Worm (Caenorhabditis elegans) whole organism, L4 larva: ENCODE results near the gene ocam-1.

ENCODE experiments used
- T26A8.4 ChIP-seq: fragments of 200-800 bp; sonication (Bioruptor generic); IDR thresholded peaks from 2 replicates; pipeline ENCODE4 v1.3.6; 2022; ENCODE audit warnings: missing genetic modification characterization, missing compliant biosample characterization
- Y75B8A.6 ChIP-seq: fragments of 200-800 bp; sonication (Bioruptor generic); IDR thresholded peaks from 2 replicates; pipeline ENCODE4 v1.3.6; 2022; ENCODE audit warnings: missing genetic modification reagents, missing genetic modification characterization, missing compliant biosample characterization
- ZK337.2 ChIP-seq: fragments of 200-800 bp; sonication (Bioruptor generic); IDR thresholded peaks from 2 replicates; pipeline ENCODE4 v1.3.6; 2022; ENCODE audit warnings: missing genetic modification reagents, missing genetic modification characterization, missing compliant biosample characterization
- ZK546.5 ChIP-seq, 2 experiments: sonication (generic microtip); optimal IDR thresholded peaks; 2 replicates each; lab custom pipeline; 2017; ENCODE audit warnings: missing biosample characterization in 2 of 2, missing genetic modification characterization in 2 of 2
- aha-1 ChIP-seq: fragments of 150-350 bp; peaks from one replicate; lab custom pipeline; 2014; ENCODE audit warnings: missing biosample characterization, missing genetic modification characterization
- aly-2 ChIP-seq: sonication (generic microtip); optimal IDR thresholded peaks from 2 replicates; lab custom pipeline; 2018; ENCODE audit warnings: missing biosample characterization, missing genetic modification characterization
- attf-4 ChIP-seq: sonication (generic microtip); optimal IDR thresholded peaks from 3 replicates; lab custom pipeline; 2017; ENCODE audit warnings: missing biosample characterization, missing genetic modification characterization
- ceh-82 ChIP-seq: sonication (generic microtip); optimal IDR thresholded peaks from 2 replicates; lab custom pipeline; 2017; ENCODE audit warnings: missing biosample characterization, missing genetic modification characterization
- ces-1 ChIP-seq: fragments of 150-350 bp; sonication (generic microtip); optimal IDR thresholded peaks from 4 replicates; lab custom pipeline; 2014; ENCODE audit warnings: missing biosample characterization, missing genetic modification reagents, missing genetic modification characterization
- cey-2 ChIP-seq: sonication (generic microtip); optimal IDR thresholded peaks from 3 replicates; lab custom pipeline; 2017; ENCODE audit warnings: missing genetic modification characterization, mild to moderate bottlenecking, missing compliant biosample characterization, antibody characterized with exemption, borderline replicate concordance; ENCODE audit not compliant: insufficient read depth
- daf-16 ChIP-seq, 3 experiments: sonication (generic microtip); optimal IDR thresholded peaks; 2 replicates each; lab custom pipeline; 2016 to 2017; ENCODE audit warnings: missing genetic modification characterization in 3 of 3, missing genetic modification reagents in 3 of 3, mild to moderate bottlenecking in 2 of 3, missing compliant biosample characterization in 2 of 3, missing biosample characterization in 1 of 3, moderate library complexity in 1 of 3
- daf-8 ChIP-seq: fragments of 200-800 bp; sonication (Bioruptor generic); IDR thresholded peaks from 2 replicates; pipeline ENCODE4 v1.3.6; 2022; ENCODE audit warnings: missing genetic modification characterization, missing compliant biosample characterization
- dmd-6 ChIP-seq: fragments of 200-800 bp; sonication (Bioruptor generic); IDR thresholded peaks from 2 replicates; pipeline ENCODE4 v1.3.6; 2022; ENCODE audit warnings: missing genetic modification reagents, missing genetic modification characterization, missing compliant biosample characterization
- dpl-1 ChIP-seq: fragments of 150-350 bp; optimal IDR thresholded peaks from 2 replicates; lab custom pipeline; 2014; ENCODE audit warnings: missing biosample characterization, missing genetic modification reagents, missing genetic modification characterization
- duxl-1 ChIP-seq: sonication (generic microtip); optimal IDR thresholded peaks from 2 replicates; lab custom pipeline; 2016; ENCODE audit warnings: mild to moderate bottlenecking, missing genetic modification characterization, moderate library complexity, missing compliant biosample characterization; ENCODE audit not compliant: poor library complexity
- dve-1 ChIP-seq: sonication (generic microtip); optimal IDR thresholded peaks from 2 replicates; lab custom pipeline; 2017; ENCODE audit warnings: antibody characterized with exemption, mild to moderate bottlenecking, missing genetic modification characterization, missing compliant biosample characterization; ENCODE audit not compliant: insufficient read depth
- egl-43 ChIP-seq: fragments of 200-800 bp; sonication (Bioruptor generic); IDR thresholded peaks from 2 replicates; pipeline ENCODE4 v1.3.6; 2022; ENCODE audit warnings: missing genetic modification reagents, missing genetic modification characterization, missing compliant biosample characterization
- fkh-10 ChIP-seq: fragments of 150-350 bp; optimal IDR thresholded peaks from 2 replicates; lab custom pipeline; 2014; ENCODE audit warnings: missing biosample characterization, missing genetic modification reagents, missing genetic modification characterization
- hif-1 ChIP-seq, 2 experiments: sonication (generic microtip); optimal IDR thresholded peaks; 2 replicates each; lab custom pipeline; 2016 to 2017; ENCODE audit warnings: missing compliant biosample characterization in 2 of 2, missing genetic modification characterization in 2 of 2, missing genetic modification reagents in 2 of 2, missing genotype in 2 of 2, mild to moderate bottlenecking in 1 of 2
- hlh-11 ChIP-seq: fragments of 200-800 bp; sonication (Bioruptor generic); optimal IDR thresholded peaks from 2 replicates; lab custom pipeline; 2018; ENCODE audit warnings: mild to moderate bottlenecking, missing genetic modification characterization, missing compliant biosample characterization
- hlh-30 ChIP-seq: sonication (generic microtip); optimal IDR thresholded peaks from 2 replicates; lab custom pipeline; 2017; ENCODE audit warnings: antibody characterized with exemption, mild to moderate bottlenecking, missing genetic modification characterization, missing compliant biosample characterization; ENCODE audit not compliant: insufficient read depth
- hmg-1.1 ChIP-seq: fragments of 200-800 bp; sonication (Bioruptor generic); IDR thresholded peaks from 2 replicates; pipeline ENCODE4 v1.3.6; 2022; ENCODE audit warnings: missing genetic modification reagents, missing genetic modification characterization, missing compliant biosample characterization
- lim-7 ChIP-seq: fragments of 200-800 bp; sonication (Bioruptor generic); IDR thresholded peaks from 2 replicates; pipeline ENCODE4 v1.3.6; 2022; ENCODE audit warnings: missing genetic modification characterization, missing compliant biosample characterization
- lin-1 ChIP-seq: fragments of 200-800 bp; sonication (Bioruptor generic); IDR thresholded peaks from 2 replicates; pipeline ENCODE4 v1.3.6; 2022; ENCODE audit warnings: missing genetic modification reagents, missing genetic modification characterization, missing compliant biosample characterization
- lin-13 ChIP-seq: fragments of 150-350 bp; optimal IDR thresholded peaks from 2 replicates; lab custom pipeline; 2014; ENCODE audit warnings: missing biosample characterization, missing genetic modification reagents, missing genetic modification characterization
- lsy-2 ChIP-seq, 2 experiments: fragments of 150-350 bp in 1 of 2; sonication (generic microtip) in 1 of 2; optimal IDR thresholded peaks; 2 replicates each; lab custom pipeline; 2014 to 2017; ENCODE audit warnings: missing biosample characterization in 2 of 2, missing genetic modification characterization in 2 of 2
- madf-5 ChIP-seq, 2 experiments: fragments of 200-800 bp; sonication (Bioruptor generic); IDR thresholded peaks; 2 replicates each; pipeline ENCODE4 v1.3.6; 2022; ENCODE audit warnings: missing compliant biosample characterization in 2 of 2, missing genetic modification characterization in 2 of 2
- mdl-1 ChIP-seq, 2 experiments: fragments of 150-350 bp in 1 of 2; sonication (generic microtip) in 1 of 2; optimal IDR thresholded peaks; 2 replicates each; lab custom pipeline; 2014 to 2017; ENCODE audit warnings: missing biosample characterization in 2 of 2, missing genetic modification characterization in 2 of 2
- mdt-29 ChIP-seq: fragments of 200-800 bp; sonication (Bioruptor generic); IDR thresholded peaks from 2 replicates; pipeline ENCODE4 v1.3.6; 2022; ENCODE audit warnings: missing genetic modification reagents, missing genetic modification characterization, missing compliant biosample characterization
- mep-1 ChIP-seq: fragments of 150-350 bp; sonication (generic microtip); optimal IDR thresholded peaks from 3 replicates; lab custom pipeline; 2014; ENCODE audit warnings: missing biosample characterization, missing genetic modification characterization
- nhr-10 ChIP-seq: fragments of 150-350 bp; optimal IDR thresholded peaks from 2 replicates; lab custom pipeline; 2014; ENCODE audit warnings: missing biosample characterization, missing genetic modification characterization
- nhr-42 ChIP-seq: fragments of 200-800 bp; sonication (Bioruptor generic); IDR thresholded peaks from 2 replicates; pipeline ENCODE4 v1.3.6; 2022; ENCODE audit warnings: missing genetic modification characterization, missing compliant biosample characterization
- saeg-2 ChIP-seq: fragments of 200-800 bp; sonication (Bioruptor generic); IDR thresholded peaks from 2 replicates; pipeline ENCODE4 v1.3.6; 2022; ENCODE audit warnings: missing genetic modification reagents, missing genetic modification characterization, missing compliant biosample characterization
- sdz-12 ChIP-seq: fragments of 200-800 bp; sonication (Bioruptor generic); optimal IDR thresholded peaks from 2 replicates; lab custom pipeline; 2018; ENCODE audit warnings: mild to moderate bottlenecking, missing genetic modification characterization, missing compliant biosample characterization
- set-16 ChIP-seq: fragments of 200-800 bp; sonication (Bioruptor generic); IDR thresholded peaks from 2 replicates; pipeline ENCODE4 v1.3.6; 2022; ENCODE audit warnings: missing genetic modification reagents, missing genetic modification characterization, missing compliant biosample characterization
- skn-1 ChIP-seq: fragments of 150-350 bp; optimal IDR thresholded peaks from 2 replicates; lab custom pipeline; 2014; ENCODE audit warnings: missing biosample characterization, missing genetic modification characterization
- spr-3 ChIP-seq: fragments of 200-800 bp; sonication (Bioruptor generic); optimal IDR thresholded peaks from 2 replicates; lab custom pipeline; 2018; ENCODE audit warnings: mild to moderate bottlenecking, missing genetic modification characterization, missing compliant biosample characterization
- tra-1 ChIP-seq: fragments of 200-800 bp; sonication (Bioruptor generic); IDR thresholded peaks from 2 replicates; pipeline ENCODE4 v1.3.6; 2022; ENCODE audit warnings: missing genetic modification reagents, missing genetic modification characterization, missing compliant biosample characterization
- unc-39 ChIP-seq: sonication (generic microtip); optimal IDR thresholded peaks from 2 replicates; lab custom pipeline; 2017; ENCODE audit warnings: missing biosample characterization, missing genetic modification characterization
- unc-62 ChIP-seq, 3 experiments: fragments of 150-350 bp in 1 of 3; sonication (generic microtip); optimal IDR thresholded peaks in 2 of 3; peaks in 1 of 3; 1 replicate in 1 of 3; 2 replicates in 2 of 3; lab custom pipeline; 2014 to 2017; ENCODE audit warnings: missing biosample characterization in 3 of 3, missing genetic modification characterization in 3 of 3, missing genetic modification reagents in 3 of 3, missing genotype in 1 of 3
- zag-1 ChIP-seq: fragments of 150-350 bp; optimal IDR thresholded peaks from 2 replicates; lab custom pipeline; 2014; ENCODE audit warnings: missing biosample characterization, missing genetic modification characterization
- zfp-3 ChIP-seq: fragments of 200-800 bp; sonication (Bioruptor generic); conservative IDR thresholded peaks from 2 replicates; pipeline ENCODE4 v1.3.6; 2022; ENCODE audit warnings: missing genetic modification reagents, missing genetic modification characterization, missing compliant biosample characterization

ocam-1 gene

DNA sequence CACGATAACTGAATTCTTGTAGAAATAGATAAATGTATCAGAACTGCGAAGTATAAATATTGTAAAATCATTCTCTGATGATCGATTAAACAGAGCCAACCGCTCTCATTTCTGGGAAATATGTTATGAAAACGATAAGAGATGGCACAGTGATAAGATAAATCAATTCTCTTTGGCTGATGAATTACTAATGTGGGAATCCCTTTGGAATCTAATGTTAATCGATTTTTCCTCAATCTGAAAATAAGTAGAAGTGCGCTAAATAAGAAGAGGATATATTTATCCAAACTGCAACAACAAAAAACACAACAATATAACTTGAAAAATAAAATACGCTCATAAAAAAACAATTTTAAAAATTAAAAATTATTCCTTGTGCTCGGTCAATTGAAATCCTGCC, 15.3 kb upstream of the ocam-1 start, which contains the start of gene cest-2.3:
Gene cest-2.3, minus strand, starts transcription at position 101 of the 400 bp plus-strand sequence.
- TF ChIP-seq sdz-12 (GFP tag; lab: Kevin White, UChicago) = no peak
- peak; percentile 3 for TF ChIP-seq aha-1 (tag; lab: Kevin White, UChicago)

DNA sequence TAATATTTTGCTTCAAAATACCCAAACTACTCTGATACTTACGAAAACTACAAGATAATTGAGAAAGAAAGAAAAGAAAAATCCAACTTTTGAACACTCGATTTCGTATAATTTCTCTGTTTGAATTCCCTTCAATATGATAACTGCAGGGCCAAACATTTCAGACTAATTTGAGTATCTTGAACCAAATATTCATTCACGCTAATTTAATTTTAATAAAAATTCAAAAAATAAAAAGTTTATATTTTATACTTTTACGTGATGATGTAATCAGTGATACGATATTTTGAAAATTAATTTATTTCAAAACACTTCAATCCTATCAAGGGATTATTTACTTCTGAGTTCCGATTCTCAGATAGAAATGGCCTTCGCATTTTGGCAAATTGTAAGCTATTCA, 12.4 kb upstream of the ocam-1 start, which contains the start of gene ZC376.8:
Gene ZC376.8, plus strand, starts transcription at position 301 of the 400 bp plus-strand sequence.
- peak; percentile 24 for TF ChIP-seq aha-1 (tag; lab: Kevin White, UChicago)
- TF ChIP-seq zfp-3 = no peak
- TF ChIP-seq, all 104 proteins: peak for 1

DNA sequence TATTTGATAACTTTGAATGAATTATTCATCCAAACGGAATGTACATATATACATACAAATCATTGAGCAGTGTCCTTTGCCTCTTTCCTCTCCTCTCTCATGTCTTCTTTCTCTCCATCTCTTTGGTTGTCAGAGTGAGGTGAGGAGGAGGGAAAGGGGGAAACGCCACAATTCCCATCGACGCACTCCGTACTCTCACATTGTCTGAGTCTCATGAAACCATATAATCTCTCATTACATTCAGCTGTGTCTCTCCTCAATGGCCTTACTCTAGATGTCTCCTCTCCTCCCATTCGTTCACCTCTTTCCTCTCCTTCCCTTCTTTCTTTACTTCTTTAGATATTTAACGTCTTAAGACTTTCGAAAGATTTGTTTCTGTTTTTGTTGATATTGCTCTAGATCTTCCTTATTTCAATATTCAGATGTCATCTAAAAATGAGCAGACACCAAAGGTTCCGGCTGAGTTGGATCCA, 10.2 kb upstream of the ocam-1 start, which contains the start of gene ceh-74:
Gene ceh-74, plus strand, starts transcription at position 423 of the 473 bp plus-strand sequence.
- TF ChIP-seq aha-1 (tag; lab: Kevin White, UChicago) (peak; percentile 93), ces-1 (GFP tag; lab: Kevin White, UChicago) (no peak), skn-1 (tag; lab: Kevin White, UChicago) (no peak), mdt-29 (GFP tag; lab: Robert Waterston, UW) (no peak), hmg-1.1 (GFP tag; lab: Robert Waterston, UW) (peak; percentile 57), T26A8.4 (no peak), daf-8 (no peak), attf-4 (tag; lab: Kevin White, UChicago) (no peak), ZK337.2 (no peak), hlh-11 (tag; lab: Kevin White, UChicago) (peak; percentile 9), madf-5 (GFP tag; IDR thresholded peaks at IDR 0.05; lab: Robert Waterston, UW) (no peak), ZK546.5 (tag; optimal IDR thresholded peaks at IDR 0.05; lab: Kevin White, UChicago) (no peak), lin-1 (no peak), daf-16 (GFP tag; optimal IDR thresholded peaks at IDR 0.05; lab: Kevin White, UChicago) (no peak), daf-16 (tag; optimal IDR thresholded peaks at IDR 0.05; lab: Kevin White, UChicago) (no peak), spr-3 (GFP tag; lab: Kevin White, UChicago) (no peak), dpl-1 (peak; percentile 10), Y75B8A.6 (no peak)

DNA sequence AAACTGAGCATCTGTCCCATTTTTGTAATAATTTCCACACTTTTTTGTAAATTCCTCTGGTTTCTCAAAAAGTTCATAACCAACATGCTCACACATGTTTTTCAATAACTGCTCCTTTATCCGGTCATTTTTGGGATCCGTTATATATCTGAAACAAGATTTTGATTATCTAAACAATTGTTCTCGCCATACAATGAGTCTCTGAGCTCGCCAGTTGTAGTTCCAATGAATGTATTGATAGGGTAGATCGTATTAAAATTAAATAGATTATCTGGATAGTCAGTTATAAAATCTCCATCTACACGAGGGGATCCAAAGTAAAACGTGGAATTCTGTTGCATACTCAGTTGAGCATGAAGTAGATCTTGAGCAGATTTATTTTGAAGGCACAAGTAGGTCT, 9.0 kb upstream of the ocam-1 start:
- TF ChIP-seq fkh-10 (GFP tag; lab: Kevin White, UChicago) = no peak
- peak in 1 of 2 experiments; percentile 92 for TF ChIP-seq unc-62 (GFP tag; optimal IDR thresholded peaks at IDR 0.05 in 1 of 2; lab: Kevin White, UChicago)
- TF ChIP-seq unc-62 (tag; optimal IDR thresholded peaks at IDR 0.05; lab: Kevin White, UChicago) = no peak
- TF ChIP-seq, all 104 proteins: peak for 1

DNA sequence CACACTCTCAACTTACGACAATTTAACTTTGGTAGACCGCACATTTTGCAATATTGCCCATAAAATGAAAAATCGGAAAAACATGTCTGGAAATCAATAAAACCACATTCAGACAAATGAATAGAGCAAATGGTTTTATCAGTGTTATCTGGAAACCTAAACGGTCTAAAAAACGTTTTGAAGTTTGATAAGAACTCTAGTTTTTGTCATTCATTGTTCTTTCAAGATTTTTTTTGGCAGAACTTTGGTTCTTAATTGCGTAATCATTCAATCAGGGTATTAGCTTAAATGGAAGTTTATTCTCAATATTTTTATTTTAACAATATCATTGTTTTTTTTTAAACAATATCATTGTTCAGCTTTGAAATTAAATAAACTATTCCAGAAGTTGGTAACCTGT, 7.7 kb upstream of the ocam-1 start, which contains the start of gene cest-2.2:
Gene cest-2.2, minus strand, starts transcription at position 140 of the 400 bp plus-strand sequence.
- no peak for TF ChIP-seq lin-13
- 0 out of 2 replicates have a peak, but pooled peaks have one; percentile 14 for TF ChIP-seq dmd-6 (GFP tag; lab: Robert Waterston, UW)
- no peak for TF ChIP-seq tra-1 (GFP tag; lab: Robert Waterston, UW)
- no peak for TF ChIP-seq ceh-82 (tag; lab: Kevin White, UChicago)
- TF ChIP-seq hlh-11 (tag; lab: Kevin White, UChicago) = no peak
- TF ChIP-seq saeg-2 = no peak
- no peak for TF ChIP-seq lsy-2 (tag; optimal IDR thresholded peaks at IDR 0.05; lab: Kevin White, UChicago)
- no peak for TF ChIP-seq daf-16 (GFP tag; optimal IDR thresholded peaks at IDR 0.05; lab: Kevin White, UChicago)
- peak; percentile 62 for TF ChIP-seq daf-16 (tag; optimal IDR thresholded peaks at IDR 0.05; lab: Kevin White, UChicago)
- no peak for TF ChIP-seq egl-43
- no peak for TF ChIP-seq unc-39 (tag; lab: Kevin White, UChicago)
- TF ChIP-seq hif-1 (tag; optimal IDR thresholded peaks at IDR 0.05; lab: Kevin White, UChicago) = no peak
- TF ChIP-seq nhr-42 = no peak
- no peak for TF ChIP-seq skn-1 (tag; lab: Kevin White, UChicago)
- no peak for TF ChIP-seq zag-1 (tag; lab: Kevin White, UChicago)
- TF ChIP-seq aha-1 (tag; lab: Kevin White, UChicago) = peak; percentile 55
- peak; percentile 36 for TF ChIP-seq dve-1 (tag; lab: Kevin White, UChicago)
- no peak for TF ChIP-seq lim-7
- no peak for TF ChIP-seq duxl-1 (tag; lab: Kevin White, UChicago)
- no peak for TF ChIP-seq mdl-1 (tag; optimal IDR thresholded peaks at IDR 0.05; lab: Kevin White, UChicago)
- no peak for TF ChIP-seq mep-1
- no peak for TF ChIP-seq set-16
- TF ChIP-seq aly-2 (tag; lab: Kevin White, UChicago) = no peak
- no peak for TF ChIP-seq cey-2 (tag; lab: Kevin White, UChicago)
- TF ChIP-seq nhr-10 = no peak
- no peak for TF ChIP-seq hlh-30
